Worm (Caenorhabditis elegans) whole organism, L3 larva: ENCODE results near the gene ugt-41.
A peak's percentile ranks its signal among the peaks of the same experiment; 100 is the strongest.

ENCODE experiments used
- R02D3.7 ChIP-seq: fragments of 150-350 bp; optimal IDR thresholded peaks from 2 replicates; lab custom pipeline; 2014; ENCODE audit warnings: missing biosample characterization, missing genetic modification characterization
- ZK546.5 ChIP-seq: sonication (generic microtip); optimal IDR thresholded peaks from 2 replicates; lab custom pipeline; 2017; ENCODE audit warnings: missing biosample characterization, missing genetic modification characterization
- aly-2 ChIP-seq: fragments of 150-350 bp; optimal IDR thresholded peaks from 2 replicates; lab custom pipeline; 2014; ENCODE audit warnings: missing biosample characterization, missing genetic modification characterization
- ama-1 ChIP-seq: fragments of 150-350 bp; optimal IDR thresholded peaks from 2 replicates; lab custom pipeline; 2018
- ceh-28 ChIP-seq: fragments of 150-350 bp; optimal IDR thresholded peaks from 2 replicates; lab custom pipeline; 2014; ENCODE audit warnings: missing biosample characterization, missing genetic modification reagents, missing genetic modification characterization
- ceh-9 ChIP-seq: sonication (generic microtip); optimal IDR thresholded peaks from 2 replicates; lab custom pipeline; 2018; ENCODE audit warnings: missing biosample characterization, missing genetic modification characterization
- egl-27 ChIP-seq: sonication (generic microtip); optimal IDR thresholded peaks from 4 replicates; lab custom pipeline; 2017; ENCODE audit warnings: missing biosample characterization, missing genetic modification reagents, missing genetic modification characterization
- egl-5 ChIP-seq: fragments of 150-350 bp; optimal IDR thresholded peaks from 2 replicates; lab custom pipeline; 2017; ENCODE audit warnings: missing biosample characterization, missing genetic modification reagents, missing genetic modification characterization, inconsistent platforms
- elt-1 ChIP-seq: fragments of 150-350 bp; optimal IDR thresholded peaks from 2 replicates; lab custom pipeline; 2014; ENCODE audit warnings: missing biosample characterization, missing genetic modification characterization
- elt-2 ChIP-seq: sonication (generic microtip); optimal IDR thresholded peaks from 2 replicates; lab custom pipeline; 2016; ENCODE audit warnings: missing genetic modification reagents, mild to moderate bottlenecking, missing genetic modification characterization, missing compliant biosample characterization
- eor-1 ChIP-seq, 2 experiments: fragments of 150-350 bp; optimal IDR thresholded peaks; 2 replicates each; lab custom pipeline; 2014 to 2018; ENCODE audit warnings: missing biosample characterization in 2 of 2, missing genetic modification characterization in 2 of 2
- fkh-10 ChIP-seq: sonication (generic microtip); optimal IDR thresholded peaks from 2 replicates; lab custom pipeline; 2017; ENCODE audit warnings: missing biosample characterization, missing genetic modification reagents, missing genetic modification characterization
- fkh-2 ChIP-seq: fragments of 150-350 bp; optimal IDR thresholded peaks from 2 replicates; lab custom pipeline; 2014; ENCODE audit warnings: missing biosample characterization, missing genetic modification reagents, missing genetic modification characterization
- fos-1 ChIP-seq: fragments of 150-350 bp; optimal IDR thresholded peaks from 2 replicates; lab custom pipeline; 2014; ENCODE audit warnings: missing biosample characterization, missing genetic modification characterization
- hmg-11 ChIP-seq: sonication (generic microtip); optimal IDR thresholded peaks from 2 replicates; lab custom pipeline; 2016; ENCODE audit warnings: missing genetic modification characterization, missing compliant biosample characterization
- jun-1 ChIP-seq: fragments of 150-350 bp; optimal IDR thresholded peaks from 2 replicates; lab custom pipeline; 2014; ENCODE audit warnings: missing biosample characterization, missing genetic modification reagents, missing genetic modification characterization
- lin-15B ChIP-seq: fragments of 150-350 bp; optimal IDR thresholded peaks from 2 replicates; lab custom pipeline; 2014; ENCODE audit warnings: missing biosample characterization, missing genetic modification characterization
- lin-39 ChIP-seq: fragments of 150-350 bp; optimal IDR thresholded peaks from 2 replicates; lab custom pipeline; 2018; ENCODE audit warnings: missing biosample characterization, missing genetic modification reagents, missing genetic modification characterization
- lsy-12 ChIP-seq: sonication (generic microtip); optimal IDR thresholded peaks from 2 replicates; lab custom pipeline; 2016; ENCODE audit warnings: mild to moderate bottlenecking, missing genetic modification characterization, missing compliant biosample characterization
- mdl-1 ChIP-seq: fragments of 150-350 bp; optimal IDR thresholded peaks from 2 replicates; lab custom pipeline; 2014; ENCODE audit warnings: missing biosample characterization, missing genetic modification characterization
- mml-1 ChIP-seq: fragments of 150-350 bp; sonication (generic microtip); optimal IDR thresholded peaks from 3 replicates; lab custom pipeline; 2014; ENCODE audit warnings: missing biosample characterization, missing genetic modification characterization
- nfya-1 ChIP-seq: sonication (generic microtip); optimal IDR thresholded peaks from 2 replicates; lab custom pipeline; 2017; ENCODE audit warnings: missing genetic modification characterization, mild to moderate bottlenecking, missing compliant biosample characterization, antibody characterized with exemption, moderate library complexity; ENCODE audit not compliant: insufficient read depth
- nhr-11 ChIP-seq: fragments of 150-350 bp; optimal IDR thresholded peaks from 2 replicates; lab custom pipeline; 2014; ENCODE audit warnings: missing biosample characterization, missing genetic modification characterization
- nhr-12 ChIP-seq: fragments of 150-350 bp; optimal IDR thresholded peaks from 2 replicates; lab custom pipeline; 2014; ENCODE audit warnings: missing biosample characterization, missing genetic modification characterization
- nhr-237 ChIP-seq: fragments of 150-350 bp; optimal IDR thresholded peaks from 2 replicates; lab custom pipeline; 2014; ENCODE audit warnings: missing biosample characterization, missing genetic modification characterization
- nhr-25 ChIP-seq: sonication (generic microtip); optimal IDR thresholded peaks from 2 replicates; lab custom pipeline; 2017; ENCODE audit warnings: missing biosample characterization, missing genetic modification characterization
- nhr-43 ChIP-seq: sonication (generic microtip); optimal IDR thresholded peaks from 2 replicates; lab custom pipeline; 2016; ENCODE audit warnings: mild to moderate bottlenecking, missing genetic modification characterization, missing compliant biosample characterization; ENCODE audit not compliant: poor library complexity, severe bottlenecking
- nhr-67 ChIP-seq: fragments of 150-350 bp; optimal IDR thresholded peaks from 2 replicates; lab custom pipeline; 2014; ENCODE audit warnings: missing biosample characterization, missing genetic modification characterization
- nhr-76 ChIP-seq: fragments of 150-350 bp; sonication (generic microtip); optimal IDR thresholded peaks from 5 replicates; lab custom pipeline; 2014; ENCODE audit warnings: missing biosample characterization, missing genetic modification characterization
- pha-4 ChIP-seq: fragments of 150-350 bp; optimal IDR thresholded peaks from 2 replicates; lab custom pipeline; 2014; ENCODE audit warnings: missing biosample characterization, missing genetic modification reagents, missing genetic modification characterization
- pqm-1 ChIP-seq: fragments of 150-350 bp; optimal IDR thresholded peaks from 2 replicates; lab custom pipeline; 2017; ENCODE audit warnings: missing biosample characterization, missing genetic modification characterization, inconsistent platforms
- sea-2 ChIP-seq: fragments of 150-350 bp; sonication (generic microtip); optimal IDR thresholded peaks from 4 replicates; lab custom pipeline; 2014; ENCODE audit warnings: missing biosample characterization, missing genetic modification reagents, missing genetic modification characterization
- skn-1 ChIP-seq: fragments of 150-350 bp; optimal IDR thresholded peaks from 2 replicates; lab custom pipeline; 2014; ENCODE audit warnings: missing biosample characterization, missing genetic modification characterization
- snpc-4 ChIP-seq: fragments of 150-350 bp; optimal IDR thresholded peaks from 2 replicates; lab custom pipeline; 2014; ENCODE audit warnings: missing biosample characterization, missing genetic modification characterization
- tbx-2 ChIP-seq: sonication (generic microtip); optimal IDR thresholded peaks from 2 replicates; lab custom pipeline; 2016; ENCODE audit warnings: mild to moderate bottlenecking, missing genetic modification characterization, missing compliant biosample characterization
- unc-39 ChIP-seq: sonication (generic microtip); optimal IDR thresholded peaks from 4 replicates; lab custom pipeline; 2017; ENCODE audit warnings: missing biosample characterization, missing genetic modification characterization
- unc-62 ChIP-seq: fragments of 150-350 bp; sonication (generic microtip); optimal IDR thresholded peaks from 4 replicates; lab custom pipeline; 2014; ENCODE audit warnings: missing biosample characterization, missing genetic modification reagents, missing genetic modification characterization
- zag-1 ChIP-seq: fragments of 150-350 bp; optimal IDR thresholded peaks from 2 replicates; lab custom pipeline; 2014; ENCODE audit warnings: missing biosample characterization, missing genetic modification characterization
- ztf-11 ChIP-seq: fragments of 150-350 bp; optimal IDR thresholded peaks from 2 replicates; lab custom pipeline; 2014; ENCODE audit warnings: missing biosample characterization, missing genetic modification characterization
- ztf-4 ChIP-seq: fragments of 150-350 bp; optimal IDR thresholded peaks from 2 replicates; lab custom pipeline; 2014; ENCODE audit warnings: missing biosample characterization, missing genetic modification characterization

Gene ugt-41

DNA sequence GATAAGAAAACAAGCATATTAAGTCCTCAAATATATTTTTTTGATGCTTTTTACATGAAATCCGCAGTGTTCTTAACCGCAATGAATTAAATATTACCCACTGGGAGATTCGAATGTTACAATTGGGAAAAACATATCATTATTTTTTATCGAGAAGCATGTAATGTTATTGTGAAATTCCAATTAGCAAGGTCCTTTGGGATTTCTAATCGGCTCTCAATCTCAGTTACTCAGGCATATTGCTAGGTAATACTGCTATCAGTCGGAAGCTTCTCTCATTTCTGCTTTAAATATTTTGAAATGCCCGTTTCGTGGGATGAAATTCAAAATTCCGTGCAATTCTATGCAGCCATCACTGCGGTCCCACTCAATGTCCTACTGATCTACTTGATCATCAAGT lies 4.0 kb downstream of the ugt-41 start, which contains the start of gene str-204:
Gene str-204 (plus strand): TSS at position 301 of the 400 bp plus-strand sequence.
- TF ChIP-seq fkh-2 (tag; lab: Kevin White, UChicago), result no peak
- no peak for TF ChIP-seq ztf-11 (tag; lab: Kevin White, UChicago)
- no peak for TF ChIP-seq sea-2
- TF ChIP-seq zag-1 (tag; lab: Kevin White, UChicago), result no peak
- TF ChIP-seq mdl-1 (tag; lab: Kevin White, UChicago), result no peak
- TF ChIP-seq ceh-9 (tag; lab: Kevin White, UChicago), result no peak
- no peak for TF ChIP-seq elt-2
- TF ChIP-seq fos-1 (tag; lab: Kevin White, UChicago), result no peak
- TF ChIP-seq nhr-11 (tag; lab: Kevin White, UChicago), result no peak
- TF ChIP-seq nhr-67, result no peak
- no peak for TF ChIP-seq R02D3.7 (tag; lab: Kevin White, UChicago)
- no peak for TF ChIP-seq eor-1 (tag; optimal IDR thresholded peaks at IDR 0.05; lab: Kevin White, UChicago)
- TF ChIP-seq lin-15B (tag; lab: Kevin White, UChicago), result no peak
- no peak for TF ChIP-seq jun-1 (tag; lab: Kevin White, UChicago)
- no peak for TF ChIP-seq nhr-76 (tag; lab: Kevin White, UChicago)
- TF ChIP-seq nhr-43 (tag; lab: Kevin White, UChicago), result no peak

DNA sequence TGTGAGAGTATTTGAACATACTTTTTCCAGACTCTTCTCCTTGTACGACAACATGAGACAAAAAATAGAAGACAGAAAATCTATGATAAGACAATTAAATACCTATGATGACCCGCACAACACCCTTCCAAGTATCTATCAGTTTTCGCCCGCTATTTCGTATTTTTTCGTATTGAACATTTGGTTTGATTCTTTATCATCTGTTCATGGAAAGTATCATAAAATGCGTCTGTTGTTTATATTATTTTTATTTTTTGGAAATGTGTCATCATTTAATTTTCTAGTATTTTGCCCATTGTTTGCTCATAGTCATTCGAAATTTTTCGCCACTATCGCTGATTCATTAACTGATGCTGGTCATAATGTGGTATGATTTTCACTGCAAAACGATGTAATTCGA lies 6.3 kb downstream of the ugt-41 start, which contains the start of gene ugt-39:
Gene ugt-39 (plus strand): TSS at position 54 of the 400 bp plus-strand sequence.
- TF ChIP-seq R02D3.7 (tag; lab: Kevin White, UChicago) (no peak), ztf-4 (tag; lab: Kevin White, UChicago) (no peak), aly-2 (tag; lab: Kevin White, UChicago) (no peak), egl-27 (tag; lab: Kevin White, UChicago) (no peak), elt-1 (tag; lab: Kevin White, UChicago) (no peak), skn-1 (tag; lab: Kevin White, UChicago) (peak; percentile 38), lin-39 (no peak), ceh-28 (tag; lab: Kevin White, UChicago) (no peak), ceh-9 (tag; lab: Kevin White, UChicago) (no peak), pqm-1 (tag; lab: Kevin White, UChicago) (peak; percentile 69), elt-2 (peak; percentile 61), hmg-11 (tag; lab: Kevin White, UChicago) (no peak), mml-1 (tag; lab: Kevin White, UChicago) (no peak)

DNA sequence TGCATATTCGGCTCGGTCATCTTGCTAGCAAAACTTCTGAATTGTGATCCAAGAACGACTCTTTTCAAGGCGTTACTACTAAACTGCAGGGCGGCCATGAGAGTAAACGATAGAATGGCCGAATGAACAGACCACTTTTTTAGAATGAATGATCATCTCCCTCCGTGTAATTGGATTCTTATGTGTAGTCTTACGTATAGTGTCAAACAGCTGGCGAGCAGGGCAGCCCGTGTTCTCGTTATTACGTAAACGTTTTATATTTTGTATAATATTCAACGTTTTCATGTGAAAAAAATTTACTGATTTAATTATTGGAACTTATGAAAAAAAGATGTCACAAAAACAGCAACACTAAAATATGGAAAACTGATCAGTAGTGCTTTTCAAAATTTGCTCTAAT lies 7.3 kb downstream of the ugt-41 start, which contains the start of gene F10D2.10:
Gene F10D2.10 (minus strand): TSS at position 101 of the 400 bp plus-strand sequence.
- TF ChIP-seq ama-1 (no peak), nhr-12 (no peak), lsy-12 (tag; lab: Kevin White, UChicago) (no peak), ZK546.5 (no peak), pha-4 (tag; lab: Kevin White, UChicago) (no peak), nhr-25 (no peak), tbx-2 (no peak), egl-27 (tag; lab: Kevin White, UChicago) (no peak), egl-5 (no peak), R02D3.7 (tag; lab: Kevin White, UChicago) (no peak), lin-15B (tag; lab: Kevin White, UChicago) (no peak), nhr-237 (tag; lab: Kevin White, UChicago) (no peak), mdl-1 (tag; lab: Kevin White, UChicago) (no peak), unc-39 (no peak), snpc-4 (tag; lab: Kevin White, UChicago) (no peak), unc-62 (GFP tag; lab: Kevin White, UChicago) (no peak), fkh-10 (GFP tag; lab: Kevin White, UChicago) (no peak), nfya-1 (tag; lab: Kevin White, UChicago) (no peak), nhr-11 (tag; lab: Kevin White, UChicago) (no peak)
